Fruit fly (Drosophila melanogaster): ENCODE measurements around the gene CG33630.

- TF ChIP-seq slbo (GFP tag; IDR thresholded peaks at IDR 0.05): no peak
- no peak for TF ChIP-seq Hey (tag; optimal IDR thresholded peaks at IDR 0.05)
- no peak for TF ChIP-seq CG31388 (GFP tag; optimal IDR thresholded peaks at IDR 0.05)
- TF ChIP-seq gcm2 (GFP tag; optimal IDR thresholded peaks at IDR 0.05): no peak
- no peak for TF ChIP-seq CG1602 (GFP tag; optimal IDR thresholded peaks at IDR 0.05)
- TF ChIP-seq Spps (tag; optimal IDR thresholded peaks at IDR 0.05): no peak
- TF ChIP-seq CG14667 (GFP tag; IDR thresholded peaks at IDR 0.05): no peak
- no peak for TF ChIP-seq cg (GFP tag; optimal IDR thresholded peaks at IDR 0.05)
- no peak for TF ChIP-seq Optix (GFP tag; IDR thresholded peaks at IDR 0.05)
- no peak for TF ChIP-seq schlank (tag; optimal IDR thresholded peaks at IDR 0.05)
- no peak for TF ChIP-seq CG8388 (GFP tag; optimal IDR thresholded peaks at IDR 0.05)
- TF ChIP-seq Sox102F (GFP tag; optimal IDR thresholded peaks at IDR 0.05): peak; percentile 40
Measured at dm6 chr3R:10086683-10087082, 24.3 kb downstream of the CG33630 start.

All from whole organism, embryonic.